Fruit fly (Drosophila melanogaster) whole organism, adult: Measurements from ENCODE around the gene CG14742.

Experiments
- CG11617 ChIP-seq: fragments of 200-800 bp; sonication (Bioruptor generic); optimal IDR thresholded peaks from 2 replicates; lab custom pipeline; 2017; ENCODE audit warnings: mild to moderate bottlenecking, missing biosample characterization, missing genetic modification reagents, missing genetic modification characterization
- CG12768 ChIP-seq: fragments of 200-800 bp; sonication (Bioruptor generic); optimal IDR thresholded peaks from 2 replicates; lab custom pipeline; 2017; ENCODE audit warnings: missing biosample characterization, missing genetic modification characterization, mild to moderate bottlenecking, moderate library complexity, missing genetic modification reagents
- CG14711 ChIP-seq: fragments of 200-800 bp; sonication (Bioruptor generic); optimal IDR thresholded peaks from 2 replicates; lab custom pipeline; 2018; ENCODE audit warnings: missing biosample characterization, mild to moderate bottlenecking, missing genetic modification characterization, moderate library complexity
- CG1620 ChIP-seq: fragments of 200-800 bp; sonication (Bioruptor generic); optimal IDR thresholded peaks from 2 replicates; lab custom pipeline; 2016; ENCODE audit warnings: missing biosample characterization, missing genetic modification characterization
- CG33017 ChIP-seq: fragments of 200-800 bp; sonication (Bioruptor generic); optimal IDR thresholded peaks from 2 replicates; lab custom pipeline; 2018; ENCODE audit warnings: missing biosample characterization, mild to moderate bottlenecking, missing genetic modification characterization, moderate library complexity
- CG5204 ChIP-seq: fragments of 200-800 bp; sonication (Bioruptor generic); optimal IDR thresholded peaks from 2 replicates; lab custom pipeline; 2016; ENCODE audit warnings: missing biosample characterization, missing genetic modification characterization
- CG7045 ChIP-seq: fragments of 200-800 bp; sonication (Bioruptor generic); optimal IDR thresholded peaks from 2 replicates; lab custom pipeline; 2017; ENCODE audit warnings: missing biosample characterization, mild to moderate bottlenecking, missing genetic modification characterization
- CG7101 ChIP-seq: fragments of 200-800 bp; sonication (Bioruptor generic); optimal IDR thresholded peaks from 2 replicates; lab custom pipeline; 2018; ENCODE audit warnings: missing biosample characterization, mild to moderate bottlenecking, missing genetic modification characterization, moderate library complexity
- Clk ChIP-seq: fragments of 200-800 bp; sonication (Bioruptor generic); optimal IDR thresholded peaks from 2 replicates; lab custom pipeline; 2017; ENCODE audit warnings: missing biosample characterization, missing genetic modification characterization
- Crg-1 ChIP-seq: fragments of 200-800 bp; sonication (Bioruptor generic); optimal IDR thresholded peaks from 2 replicates; lab custom pipeline; 2016; ENCODE audit warnings: missing biosample characterization, missing genetic modification characterization
- Hr96 ChIP-seq: fragments of 200-800 bp; sonication (Bioruptor generic); optimal IDR thresholded peaks from 2 replicates; lab custom pipeline; 2016; ENCODE audit warnings: missing biosample characterization, missing genetic modification characterization
- Mnt ChIP-seq: fragments of 200-800 bp; sonication (Bioruptor generic); optimal IDR thresholded peaks from 2 replicates; lab custom pipeline; 2016; ENCODE audit warnings: missing biosample characterization, mild to moderate bottlenecking, missing genetic modification characterization
- bab1 ChIP-seq: fragments of 200-800 bp; sonication (Bioruptor generic); optimal IDR thresholded peaks from 3 replicates; lab custom pipeline; 2019; ENCODE audit warnings: missing biosample characterization, mild to moderate bottlenecking, missing genetic modification characterization, moderate library complexity
- cic ChIP-seq: fragments of 200-800 bp; sonication (Bioruptor generic); optimal IDR thresholded peaks from 2 replicates; lab custom pipeline; 2017; ENCODE audit warnings: missing biosample characterization, mild to moderate bottlenecking, missing genetic modification characterization, moderate library complexity
- cnc ChIP-seq, 2 experiments: fragments of >200 bp; optimal IDR thresholded peaks; 2 replicates each; lab custom pipeline; 2017
- kay ChIP-seq: fragments of 200-800 bp; sonication (Bioruptor generic); peaks from one replicate; lab custom pipeline; 2016; ENCODE audit warnings: missing biosample characterization, missing genetic modification characterization, borderline replicate concordance
- ovo ChIP-seq: fragments of 200-800 bp; sonication (Bioruptor generic); optimal IDR thresholded peaks from 2 replicates; lab custom pipeline; 2016; ENCODE audit warnings: missing biosample characterization, missing genetic modification characterization
- pad ChIP-seq: fragments of 200-800 bp; sonication (Bioruptor generic); optimal IDR thresholded peaks from 3 replicates; lab custom pipeline; 2017; ENCODE audit warnings: missing biosample characterization, missing genetic modification characterization, mild to moderate bottlenecking, moderate library complexity, missing genetic modification reagents
- tj ChIP-seq: fragments of 200-800 bp; sonication (Bioruptor generic); optimal IDR thresholded peaks from 3 replicates; lab custom pipeline; 2017; ENCODE audit warnings: missing biosample characterization, mild to moderate bottlenecking, missing genetic modification characterization, moderate library complexity
- toe ChIP-seq: fragments of 200-800 bp; sonication (Bioruptor generic); optimal IDR thresholded peaks from 2 replicates; lab custom pipeline; 2016; ENCODE audit warnings: missing biosample characterization, missing genetic modification characterization

CG14742 gene

dm6 chr3R:12210260-12210659 lies 4.0 kb upstream of the CG14742 start, which contains the start of gene CG4830:
Gene CG4830, minus strand, starts transcription at chr3R:12210360.
- no peak for TF ChIP-seq CG7045
- TF ChIP-seq CG5204 (GFP tag; lab: Kevin White, UChicago) = no peak
- TF ChIP-seq CG12768 (GFP tag; lab: Kevin White, UChicago) = no peak
- TF ChIP-seq pad (GFP tag; lab: Kevin White, UChicago) = no peak

dm6 chr3R:12211552-12211951 lies 2.7 kb upstream of the CG14742 start:
- TF ChIP-seq ovo (GFP tag; lab: Kevin White, UChicago) (no peak), CG14711 (tag; lab: Kevin White, UChicago) (no peak), CG11617 (no peak), bab1 (GFP tag; lab: Kevin White, UChicago) (no peak), toe (GFP tag; lab: Kevin White, UChicago) (no peak), Hr96 (GFP tag; lab: Kevin White, UChicago) (no peak), Clk (GFP tag; lab: Kevin White, UChicago) (no peak), CG7101 (tag; lab: Kevin White, UChicago) (no peak), kay (GFP tag; lab: Kevin White, UChicago) (no peak), CG12768 (GFP tag; lab: Kevin White, UChicago) (no peak), Mnt (GFP tag; lab: Kevin White, UChicago) (no peak), tj (GFP tag; lab: Kevin White, UChicago) (no peak), CG7045 (no peak), CG5204 (GFP tag; lab: Kevin White, UChicago) (no peak), CG33017 (tag; lab: Kevin White, UChicago) (no peak), Crg-1 (GFP tag; lab: Kevin White, UChicago) (no peak)

- TF ChIP-seq kay (GFP tag; lab: Kevin White, UChicago) (peak; percentile 71), CG7101 (tag; lab: Kevin White, UChicago) (no peak)
These were observed 5.2 kb downstream of the CG14742 start, which contains the start of gene Cog1 for dm6 chr3R:12219497-12219896. Gene Cog1, minus strand, starts transcription at chr3R:12219686.

- TF ChIP-seq CG7101 (tag; lab: Kevin White, UChicago) (peak; percentile 94), tj (GFP tag; lab: Kevin White, UChicago) (peak; percentile 54), CG33017 (tag; lab: Kevin White, UChicago) (peak; percentile 93), CG14711 (tag; lab: Kevin White, UChicago) (peak; percentile 87), cic (peak; percentile 34), kay (GFP tag; lab: Kevin White, UChicago) (peak; percentile 97), CG7045 (peak; percentile 86), CG12768 (GFP tag; lab: Kevin White, UChicago) (peak; percentile 86), ovo (GFP tag; lab: Kevin White, UChicago) (peak; percentile 60), CG1620 (GFP tag; lab: Kevin White, UChicago) (peak; percentile 83), cnc (optimal IDR thresholded peaks at IDR 0.05; lab: Kevin White, UChicago) (no peak), bab1 (GFP tag; lab: Kevin White, UChicago) (peak; percentile 90), pad (GFP tag; lab: Kevin White, UChicago) (peak; percentile 75), CG5204 (GFP tag; lab: Kevin White, UChicago) (peak; percentile 85), toe (GFP tag; lab: Kevin White, UChicago) (peak; percentile 93), Clk (GFP tag; lab: Kevin White, UChicago) (peak; percentile 75), Hr96 (GFP tag; lab: Kevin White, UChicago) (peak; percentile 85), Crg-1 (GFP tag; lab: Kevin White, UChicago) (peak; percentile 78), Mnt (GFP tag; lab: Kevin White, UChicago) (peak; percentile 83), CG11617 (peak; percentile 86)
These were observed 7.1 kb downstream of the CG14742 start, which contains the start of gene CG4860 for dm6 chr3R:12221366-12221916. Gene CG4860, minus strand, starts transcription at chr3R:12221464.

dm6 chr3R:12222093-12222492 lies 7.8 kb downstream of the CG14742 start, which contains the start of gene Rsbp15:
Gene Rsbp15, plus strand, starts transcription at chr3R:12222387.
- TF ChIP-seq CG14711 (tag; lab: Kevin White, UChicago) (no peak), ovo (GFP tag; lab: Kevin White, UChicago) (no peak), Mnt (GFP tag; lab: Kevin White, UChicago) (no peak), Hr96 (GFP tag; lab: Kevin White, UChicago) (no peak), CG5204 (GFP tag; lab: Kevin White, UChicago) (no peak), CG1620 (GFP tag; lab: Kevin White, UChicago) (no peak), tj (GFP tag; lab: Kevin White, UChicago) (no peak), bab1 (GFP tag; lab: Kevin White, UChicago) (no peak)

- TF ChIP-seq Crg-1 (GFP tag; lab: Kevin White, UChicago) (no peak), pad (GFP tag; lab: Kevin White, UChicago) (no peak), cnc (optimal IDR thresholded peaks at IDR 0.05; lab: Kevin White, UChicago) (no peak), CG11617 (no peak), Clk (GFP tag; lab: Kevin White, UChicago) (no peak), CG12768 (GFP tag; lab: Kevin White, UChicago) (no peak), kay (GFP tag; lab: Kevin White, UChicago) (no peak), CG7101 (tag; lab: Kevin White, UChicago) (no peak), Hr96 (GFP tag; lab: Kevin White, UChicago) (no peak), tj (GFP tag; lab: Kevin White, UChicago) (no peak), CG7045 (no peak)
These were observed 10.6 kb downstream of the CG14742 start, which contains the start of gene CG17404 for dm6 chr3R:12224919-12225318. Gene CG17404, minus strand, starts transcription at chr3R:12225019.
